Fruit fly (Drosophila melanogaster): ENCODE results near the gene hyx.
A peak's percentile ranks its signal among the peaks of the same experiment; 100 is the strongest.

hyx gene

dm6 chr3R:9013765-9014380 is 24.7 kb upstream of the hyx start (continued):
- TF ChIP-seq sv (GFP tag; optimal IDR thresholded peaks at IDR 0.05) (no peak), pan (optimal IDR thresholded peaks at IDR 0.05) (no peak), OdsH (GFP tag; optimal IDR thresholded peaks at IDR 0.05) (peak; percentile 65), CrebA (GFP tag; optimal IDR thresholded peaks at IDR 0.05; ENCODE audit: borderline replicate concordance) (no peak), Dfd (GFP tag; optimal IDR thresholded peaks at IDR 0.05) (no peak), dsf (GFP tag; optimal IDR thresholded peaks at IDR 0.05; ENCODE audit: borderline replicate concordance) (no peak), HLH106 (tag; optimal IDR thresholded peaks at IDR 0.05) (peak; percentile 63), Hr83 (GFP tag; optimal IDR thresholded peaks at IDR 0.05; ENCODE audit: poor library complexity, severe bottlenecking) (peak; percentile 14), jim (GFP tag; optimal IDR thresholded peaks at IDR 0.05) (no peak)

- TF ChIP-seq fru (GFP tag; optimal IDR thresholded peaks at IDR 0.05) (peak; percentile 80), Myc (optimal IDR thresholded peaks at IDR 0.05) (peak; percentile 56), usp (GFP tag; optimal IDR thresholded peaks at IDR 0.05) (no peak), sage (GFP tag; optimal IDR thresholded peaks at IDR 0.05) (no peak)
Measured at dm6 chr3R:9014859-9015466, 23.6 kb upstream of the hyx start, which contains the start of the genes Kcmf1, Sf3b5 and CG11986. TSS of gene Kcmf1 (minus strand) at chr3R:9014909. TSS of gene Sf3b5 (minus strand) at chr3R:9015341. TSS of gene CG11986 (plus strand) at chr3R:9015446.

dm6 chr3R:9016869-9017268 is 21.7 kb upstream of the hyx start:
- TF ChIP-seq OdsH (GFP tag; optimal IDR thresholded peaks at IDR 0.05) (no peak), lola (GFP tag; optimal IDR thresholded peaks at IDR 0.05) (no peak)

- TF ChIP-seq Hnf4 (GFP tag; optimal IDR thresholded peaks at IDR 0.05) (no peak), Dif (GFP tag; optimal IDR thresholded peaks at IDR 0.05; ENCODE audit: partially characterized antibody) (peak; percentile 7), CG32264 (GFP tag; optimal IDR thresholded peaks at IDR 0.05) (no peak), Rel (GFP tag; optimal IDR thresholded peaks at IDR 0.05) (no peak), Rel (tag; optimal IDR thresholded peaks at IDR 0.05) (peak; percentile 57), fru (GFP tag; optimal IDR thresholded peaks at IDR 0.05) (peak; percentile 76), N (GFP tag; optimal IDR thresholded peaks at IDR 0.05) (no peak)
Measured at dm6 chr3R:9019689-9020138, 18.8 kb upstream of the hyx start, which contains the start of gene tgo. TSS of gene tgo (minus strand) at chr3R:9020022.

dm6 chr3R:9023934-9024333 is 14.6 kb upstream of the hyx start:
- no peak for TF ChIP-seq CG9705 (GFP tag; optimal IDR thresholded peaks at IDR 0.05)
- no peak for TF ChIP-seq h (GFP tag; optimal IDR thresholded peaks at IDR 0.05)
- TF ChIP-seq fru (GFP tag; optimal IDR thresholded peaks at IDR 0.05), result no peak

dm6 chr3R:9024835-9025510 is 13.6 kb upstream of the hyx start:
- TF ChIP-seq Dif (GFP tag; optimal IDR thresholded peaks at IDR 0.05; ENCODE audit: partially characterized antibody) (no peak), HLH106 (tag; optimal IDR thresholded peaks at IDR 0.05) (no peak), sage (GFP tag; optimal IDR thresholded peaks at IDR 0.05) (no peak), dmrt93B (GFP tag; optimal IDR thresholded peaks at IDR 0.05) (no peak), Hr83 (GFP tag; optimal IDR thresholded peaks at IDR 0.05; ENCODE audit: poor library complexity, severe bottlenecking) (no peak), Jra (GFP tag; optimal IDR thresholded peaks at IDR 0.05) (no peak), CrebA (GFP tag; optimal IDR thresholded peaks at IDR 0.05; ENCODE audit: borderline replicate concordance) (no peak), Sp1 (GFP tag; optimal IDR thresholded peaks at IDR 0.05) (no peak), CG9705 (GFP tag; optimal IDR thresholded peaks at IDR 0.05) (no peak), OdsH (GFP tag; optimal IDR thresholded peaks at IDR 0.05) (no peak), Hnf4 (GFP tag; optimal IDR thresholded peaks at IDR 0.05) (no peak), tai (GFP tag; optimal IDR thresholded peaks at IDR 0.05) (no peak), Dfd (GFP tag; optimal IDR thresholded peaks at IDR 0.05) (no peak), usp (GFP tag; optimal IDR thresholded peaks at IDR 0.05) (no peak), foxo (GFP tag; optimal IDR thresholded peaks at IDR 0.05) (no peak), jim (GFP tag; optimal IDR thresholded peaks at IDR 0.05) (no peak), dsf (GFP tag; optimal IDR thresholded peaks at IDR 0.05; ENCODE audit: borderline replicate concordance) (no peak), h (GFP tag; optimal IDR thresholded peaks at IDR 0.05) (no peak), N (GFP tag; optimal IDR thresholded peaks at IDR 0.05) (no peak)

Data from whole organism, wandering third instar larva.